Fruit fly (Drosophila melanogaster): ENCODE measurements around the gene dmrt11E.

DNA sequence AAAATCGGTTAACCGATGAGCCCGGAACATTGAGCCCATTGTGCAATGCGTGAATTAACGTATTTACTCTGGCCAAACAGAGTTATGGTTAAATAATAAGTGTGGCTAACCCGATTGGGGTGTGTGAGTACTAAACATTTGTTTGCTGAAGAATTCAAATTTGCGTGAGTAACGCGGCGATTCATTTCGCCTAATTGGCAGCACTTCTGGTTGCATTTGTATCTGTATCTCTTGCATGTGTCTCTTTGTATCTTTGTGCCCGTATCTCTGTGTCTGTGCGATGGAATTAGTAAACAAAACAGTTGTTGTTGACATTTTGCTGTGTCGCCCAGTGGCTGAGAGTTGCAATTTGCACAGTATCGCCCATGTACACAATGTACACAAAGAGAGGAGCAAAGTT, 42.9 kb downstream of the dmrt11E start:
- TF ChIP-seq kay (GFP tag; ENCODE audit: borderline replicate concordance) (no peak), Clk (GFP tag; optimal IDR thresholded peaks at IDR 0.05) (no peak), CG33017 (tag; optimal IDR thresholded peaks at IDR 0.05) (no peak), bab1 (GFP tag; optimal IDR thresholded peaks at IDR 0.05) (no peak), CG7101 (tag; optimal IDR thresholded peaks at IDR 0.05) (peak; percentile 14), toe (GFP tag; optimal IDR thresholded peaks at IDR 0.05) (no peak), cic (GFP tag; optimal IDR thresholded peaks at IDR 0.05) (no peak), tj (GFP tag; optimal IDR thresholded peaks at IDR 0.05) (no peak), Crg-1 (GFP tag; optimal IDR thresholded peaks at IDR 0.05) (no peak)
